Fruit fly (Drosophila melanogaster): ENCODE measurements around the gene Sirt6.

Sirt6 gene

dm6 chr3R:10261800-10262199 lies at the start of gene Sirt6, which contains the start of gene pont:
Sirt6 (minus strand) TSS chr3R:10261849.
pont (plus strand) TSS chr3R:10262123.
- TF ChIP-seq CG32264 (GFP tag; optimal IDR thresholded peaks at IDR 0.05) (no peak), Dfd (GFP tag; optimal IDR thresholded peaks at IDR 0.05) (peak; percentile 90), Hnf4 (GFP tag; optimal IDR thresholded peaks at IDR 0.05) (peak; percentile 77), fru (GFP tag; optimal IDR thresholded peaks at IDR 0.05) (peak; percentile 84), Myc (optimal IDR thresholded peaks at IDR 0.05) (peak; percentile 40), rgr (GFP tag; optimal IDR thresholded peaks at IDR 0.05) (peak; percentile 89), Rel (GFP tag; optimal IDR thresholded peaks at IDR 0.05) (no peak), Rel (tag; optimal IDR thresholded peaks at IDR 0.05) (peak; percentile 61), Hr83 (GFP tag; optimal IDR thresholded peaks at IDR 0.05; ENCODE audit: poor library complexity, severe bottlenecking) (no peak), CG9705 (GFP tag; optimal IDR thresholded peaks at IDR 0.05) (peak; percentile 67), Sp1 (GFP tag; optimal IDR thresholded peaks at IDR 0.05) (peak; percentile 97), brk (GFP tag; optimal IDR thresholded peaks at IDR 0.05) (peak; percentile 78), dmrt93B (GFP tag; optimal IDR thresholded peaks at IDR 0.05) (peak; percentile 91), Mio (GFP tag; optimal IDR thresholded peaks at IDR 0.05) (no peak), Jra (GFP tag; optimal IDR thresholded peaks at IDR 0.05) (peak; percentile 41), woc (GFP tag; optimal IDR thresholded peaks at IDR 0.05) (peak; percentile 61), Hr78 (GFP tag; optimal IDR thresholded peaks at IDR 0.05) (no peak), HLH106 (tag; optimal IDR thresholded peaks at IDR 0.05) (peak; percentile 96), h (GFP tag; optimal IDR thresholded peaks at IDR 0.05) (peak; percentile 86), Vsx2 (GFP tag; optimal IDR thresholded peaks at IDR 0.05; ENCODE audit: partially characterized antibody) (no peak), OdsH (GFP tag; optimal IDR thresholded peaks at IDR 0.05) (peak; percentile 90), sv (GFP tag; optimal IDR thresholded peaks at IDR 0.05) (peak; percentile 78), jim (GFP tag; optimal IDR thresholded peaks at IDR 0.05) (no peak), tai (GFP tag; optimal IDR thresholded peaks at IDR 0.05) (no peak), dsf (GFP tag; optimal IDR thresholded peaks at IDR 0.05; ENCODE audit: borderline replicate concordance) (peak; percentile 69), foxo (GFP tag; optimal IDR thresholded peaks at IDR 0.05) (peak in 1 of 2 experiments; percentile 95), sage (GFP tag; optimal IDR thresholded peaks at IDR 0.05) (peak; percentile 65), ey (GFP tag; optimal IDR thresholded peaks at IDR 0.05) (peak; percentile 63), psq (GFP tag; optimal IDR thresholded peaks at IDR 0.05) (peak; percentile 90), GATAd (GFP tag; optimal IDR thresholded peaks at IDR 0.05) (peak; percentile 45), br (GFP tag; optimal IDR thresholded peaks at IDR 0.05) (peak; percentile 62)

DNA sequence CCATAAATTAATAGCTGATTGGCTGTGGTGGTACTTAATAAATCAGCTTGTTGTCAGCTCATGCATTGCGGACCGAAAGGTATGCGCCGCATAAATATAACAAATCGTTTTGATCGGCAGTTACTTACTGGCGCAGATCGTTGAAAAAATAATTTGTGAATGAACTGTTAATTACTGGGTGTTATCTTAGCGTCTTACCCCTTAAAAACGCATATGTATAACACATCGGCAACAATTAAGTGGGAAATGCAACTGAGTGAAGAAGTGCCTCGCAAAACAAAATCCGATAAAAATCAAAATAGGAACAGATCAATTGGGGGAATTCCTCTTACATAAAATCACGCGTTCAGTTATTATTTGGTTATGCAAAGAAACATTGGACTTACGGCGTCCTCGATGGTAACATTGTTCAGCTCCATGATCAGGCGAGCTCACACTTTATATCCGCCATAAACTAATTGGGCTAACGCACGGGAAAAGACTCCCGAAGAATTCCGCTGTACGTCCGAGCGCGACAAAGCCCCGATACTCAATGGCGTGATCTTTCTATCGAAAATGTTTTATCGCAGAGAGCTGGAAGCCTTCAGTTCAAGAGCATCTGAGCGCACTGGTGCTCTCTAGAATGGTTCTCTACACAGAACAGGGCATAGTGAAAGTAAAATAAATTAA lies 49.6 kb upstream of the Sirt6 start, which contains the start of gene CG6293:
TSS of gene CG6293 (minus strand) at position 538 of the 669 bp plus-strand sequence.
- TF ChIP-seq Dif (GFP tag; optimal IDR thresholded peaks at IDR 0.05; ENCODE audit: partially characterized antibody) (peak; percentile 41), Jra (GFP tag; optimal IDR thresholded peaks at IDR 0.05) (no peak), lola (GFP tag; optimal IDR thresholded peaks at IDR 0.05) (no peak), Hnf4 (GFP tag; optimal IDR thresholded peaks at IDR 0.05) (no peak), foxo (GFP tag; optimal IDR thresholded peaks at IDR 0.05) (no peak), dl (GFP tag; optimal IDR thresholded peaks at IDR 0.05; ENCODE audit: insufficient read depth in 1 of 2, partially characterized antibody in 2 of 2) (no peak), OdsH (GFP tag; optimal IDR thresholded peaks at IDR 0.05) (no peak), dmrt93B (GFP tag; optimal IDR thresholded peaks at IDR 0.05) (no peak)

dm6 chr3R:10284169-10284568 lies 22.5 kb upstream of the Sirt6 start:
- TF ChIP-seq GATAd (GFP tag; optimal IDR thresholded peaks at IDR 0.05) (no peak), dsf (GFP tag; optimal IDR thresholded peaks at IDR 0.05; ENCODE audit: borderline replicate concordance) (no peak), Hr83 (GFP tag; optimal IDR thresholded peaks at IDR 0.05; ENCODE audit: poor library complexity, severe bottlenecking) (no peak), Dfd (GFP tag; optimal IDR thresholded peaks at IDR 0.05) (no peak), CG9705 (GFP tag; optimal IDR thresholded peaks at IDR 0.05) (no peak), Rel (GFP tag; optimal IDR thresholded peaks at IDR 0.05) (no peak), Rel (tag; optimal IDR thresholded peaks at IDR 0.05) (no peak), lola (GFP tag; optimal IDR thresholded peaks at IDR 0.05) (no peak), tai (GFP tag; optimal IDR thresholded peaks at IDR 0.05) (no peak), br (GFP tag; optimal IDR thresholded peaks at IDR 0.05) (no peak), psq (GFP tag; optimal IDR thresholded peaks at IDR 0.05) (no peak), CrebA (GFP tag; optimal IDR thresholded peaks at IDR 0.05; ENCODE audit: borderline replicate concordance) (no peak), dmrt93B (GFP tag; optimal IDR thresholded peaks at IDR 0.05) (no peak), sage (GFP tag; optimal IDR thresholded peaks at IDR 0.05) (no peak), pan (optimal IDR thresholded peaks at IDR 0.05) (no peak), CG32264 (GFP tag; optimal IDR thresholded peaks at IDR 0.05) (no peak), woc (GFP tag; optimal IDR thresholded peaks at IDR 0.05) (no peak), foxo (GFP tag; optimal IDR thresholded peaks at IDR 0.05) (no peak), Dif (GFP tag; optimal IDR thresholded peaks at IDR 0.05; ENCODE audit: partially characterized antibody) (no peak), Jra (GFP tag; optimal IDR thresholded peaks at IDR 0.05) (no peak), h (GFP tag; optimal IDR thresholded peaks at IDR 0.05) (no peak)
